Worm (Caenorhabditis elegans): ENCODE results near the gene mrps-14.

DNA sequence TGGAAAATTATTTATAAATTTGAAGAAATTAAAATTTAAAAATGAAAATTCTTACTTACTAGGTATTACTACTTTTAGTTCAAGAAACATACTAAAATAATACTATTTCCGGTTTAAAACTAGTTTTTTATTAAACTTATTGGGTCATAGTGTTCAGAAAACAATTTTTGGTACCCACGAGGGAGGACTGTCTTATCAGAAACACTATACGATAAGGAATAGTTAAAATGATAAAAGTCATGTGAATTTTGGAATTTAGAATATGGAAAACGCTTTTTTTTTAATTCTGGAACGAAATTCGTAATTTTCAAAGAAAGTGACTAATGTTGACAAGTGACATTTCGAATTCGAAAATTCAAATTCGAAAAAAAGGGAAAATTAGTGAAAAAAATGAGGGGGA is 39.4 kb upstream of the mrps-14 start:
- TF ChIP-seq tbx-7 (tag; optimal IDR thresholded peaks at IDR 0.05) = no peak
- no peak for TF ChIP-seq ref-2 (tag; optimal IDR thresholded peaks at IDR 0.05)
